Worm (Caenorhabditis elegans) whole organism, L3 larva: ENCODE measurements around the gene col-139.

Source experiments
- pqm-1 ChIP-seq: fragments of 150-350 bp; optimal IDR thresholded peaks from 2 replicates; lab custom pipeline; 2017; ENCODE audit warnings: missing biosample characterization, missing genetic modification characterization, inconsistent platforms
- skn-1 ChIP-seq: fragments of 150-350 bp; optimal IDR thresholded peaks from 2 replicates; lab custom pipeline; 2014; ENCODE audit warnings: missing biosample characterization, missing genetic modification characterization
- unc-39 ChIP-seq: sonication (generic microtip); optimal IDR thresholded peaks from 4 replicates; lab custom pipeline; 2017; ENCODE audit warnings: missing biosample characterization, missing genetic modification characterization
- zag-1 ChIP-seq: fragments of 150-350 bp; optimal IDR thresholded peaks from 2 replicates; lab custom pipeline; 2014; ENCODE audit warnings: missing biosample characterization, missing genetic modification characterization

- TF ChIP-seq unc-39 (tag; lab: Kevin White, UChicago) (no peak), zag-1 (tag; lab: Kevin White, UChicago) (no peak), skn-1 (no peak), pqm-1 (tag; lab: Kevin White, UChicago) (no peak)
These were observed 36.5 kb downstream of the col-139 start, which contains the start of gene sumv-2 for ce11 chrV:4617260-4617659.
